Worm (Caenorhabditis elegans) whole organism, L4 larva: ENCODE data around the gene str-232.

Experiments
- F37D6.2 ChIP-seq: sonication (generic microtip); optimal IDR thresholded peaks from 2 replicates; lab custom pipeline; 2016; ENCODE audit warnings: mild to moderate bottlenecking, missing genetic modification characterization, missing compliant biosample characterization
- Y5F2A.4 ChIP-seq: fragments of 200-800 bp; sonication (Bioruptor generic); optimal IDR thresholded peaks from 2 replicates; lab custom pipeline; 2018; ENCODE audit warnings: mild to moderate bottlenecking, missing genetic modification characterization, missing compliant biosample characterization
- aha-1 ChIP-seq: fragments of 150-350 bp; peaks from one replicate; lab custom pipeline; 2014; ENCODE audit warnings: missing biosample characterization, missing genetic modification characterization
- aly-2 ChIP-seq: sonication (generic microtip); optimal IDR thresholded peaks from 2 replicates; lab custom pipeline; 2018; ENCODE audit warnings: missing biosample characterization, missing genetic modification characterization
- arid-1 ChIP-seq: fragments of 200-800 bp; sonication (Bioruptor generic); conservative IDR thresholded peaks from 2 replicates; pipeline ENCODE4 v1.3.6; 2022; ENCODE audit warnings: missing genetic modification reagents, missing genetic modification characterization, missing compliant biosample characterization
- attf-4 ChIP-seq: sonication (generic microtip); optimal IDR thresholded peaks from 3 replicates; lab custom pipeline; 2017; ENCODE audit warnings: missing biosample characterization, missing genetic modification characterization
- ceh-28 ChIP-seq: fragments of 150-350 bp; optimal IDR thresholded peaks from 2 replicates; lab custom pipeline; 2014; ENCODE audit warnings: missing biosample characterization, missing genetic modification reagents, missing genetic modification characterization
- ceh-44 ChIP-seq: fragments of 200-800 bp; sonication (Bioruptor generic); IDR thresholded peaks from 2 replicates; pipeline ENCODE4 v1.3.6; 2022; ENCODE audit warnings: missing genetic modification reagents, missing genetic modification characterization, missing compliant biosample characterization
- daf-16 ChIP-seq, 3 experiments: sonication (generic microtip); optimal IDR thresholded peaks; 2 replicates each; lab custom pipeline; 2016 to 2017; ENCODE audit warnings: missing genetic modification characterization in 3 of 3, missing genetic modification reagents in 3 of 3, mild to moderate bottlenecking in 2 of 3, missing compliant biosample characterization in 2 of 3, missing biosample characterization in 1 of 3, moderate library complexity in 1 of 3
- daf-19 ChIP-seq: fragments of 200-800 bp; sonication (Bioruptor generic); conservative IDR thresholded peaks from 2 replicates; pipeline ENCODE4 v1.3.6; 2022; ENCODE audit warnings: missing genetic modification characterization, missing compliant biosample characterization
- daf-8 ChIP-seq: fragments of 200-800 bp; sonication (Bioruptor generic); IDR thresholded peaks from 2 replicates; pipeline ENCODE4 v1.3.6; 2022; ENCODE audit warnings: missing genetic modification characterization, missing compliant biosample characterization
- dmd-6 ChIP-seq: fragments of 200-800 bp; sonication (Bioruptor generic); IDR thresholded peaks from 2 replicates; pipeline ENCODE4 v1.3.6; 2022; ENCODE audit warnings: missing genetic modification reagents, missing genetic modification characterization, missing compliant biosample characterization
- dpl-1 ChIP-seq: fragments of 150-350 bp; optimal IDR thresholded peaks from 2 replicates; lab custom pipeline; 2014; ENCODE audit warnings: missing biosample characterization, missing genetic modification reagents, missing genetic modification characterization
- dve-1 ChIP-seq: sonication (generic microtip); optimal IDR thresholded peaks from 2 replicates; lab custom pipeline; 2017; ENCODE audit warnings: antibody characterized with exemption, mild to moderate bottlenecking, missing genetic modification characterization, missing compliant biosample characterization; ENCODE audit not compliant: insufficient read depth
- egl-43 ChIP-seq: fragments of 200-800 bp; sonication (Bioruptor generic); IDR thresholded peaks from 2 replicates; pipeline ENCODE4 v1.3.6; 2022; ENCODE audit warnings: missing genetic modification reagents, missing genetic modification characterization, missing compliant biosample characterization
- hif-1 ChIP-seq, 2 experiments: sonication (generic microtip); optimal IDR thresholded peaks; 2 replicates each; lab custom pipeline; 2016 to 2017; ENCODE audit warnings: missing compliant biosample characterization in 2 of 2, missing genetic modification characterization in 2 of 2, missing genetic modification reagents in 2 of 2, missing genotype in 2 of 2, mild to moderate bottlenecking in 1 of 2
- hlh-11 ChIP-seq: fragments of 200-800 bp; sonication (Bioruptor generic); optimal IDR thresholded peaks from 2 replicates; lab custom pipeline; 2018; ENCODE audit warnings: mild to moderate bottlenecking, missing genetic modification characterization, missing compliant biosample characterization
- hlh-30 ChIP-seq: sonication (generic microtip); optimal IDR thresholded peaks from 2 replicates; lab custom pipeline; 2017; ENCODE audit warnings: antibody characterized with exemption, mild to moderate bottlenecking, missing genetic modification characterization, missing compliant biosample characterization; ENCODE audit not compliant: insufficient read depth
- lin-1 ChIP-seq: fragments of 200-800 bp; sonication (Bioruptor generic); IDR thresholded peaks from 2 replicates; pipeline ENCODE4 v1.3.6; 2022; ENCODE audit warnings: missing genetic modification reagents, missing genetic modification characterization, missing compliant biosample characterization
- lin-13 ChIP-seq: fragments of 150-350 bp; optimal IDR thresholded peaks from 2 replicates; lab custom pipeline; 2014; ENCODE audit warnings: missing biosample characterization, missing genetic modification reagents, missing genetic modification characterization
- lin-15B ChIP-seq: fragments of 150-350 bp; sonication (generic microtip); optimal IDR thresholded peaks from 3 replicates; lab custom pipeline; 2014; ENCODE audit warnings: missing biosample characterization, missing genetic modification characterization
- mdl-1 ChIP-seq, 2 experiments: fragments of 150-350 bp in 1 of 2; sonication (generic microtip) in 1 of 2; optimal IDR thresholded peaks; 2 replicates each; lab custom pipeline; 2014 to 2017; ENCODE audit warnings: missing biosample characterization in 2 of 2, missing genetic modification characterization in 2 of 2
- mep-1 ChIP-seq: fragments of 150-350 bp; sonication (generic microtip); optimal IDR thresholded peaks from 3 replicates; lab custom pipeline; 2014; ENCODE audit warnings: missing biosample characterization, missing genetic modification characterization
- nhr-237 ChIP-seq: sonication (generic microtip); optimal IDR thresholded peaks from 2 replicates; lab custom pipeline; 2017; ENCODE audit warnings: missing biosample characterization, missing genetic modification characterization
- nhr-25 ChIP-seq: sonication (generic microtip); optimal IDR thresholded peaks from 2 replicates; lab custom pipeline; 2017; ENCODE audit warnings: missing genetic modification characterization, mild to moderate bottlenecking, missing compliant biosample characterization, antibody characterized with exemption, moderate library complexity, borderline replicate concordance; ENCODE audit not compliant: insufficient read depth
- nhr-28 ChIP-seq: fragments of 150-350 bp; optimal IDR thresholded peaks from 2 replicates; lab custom pipeline; 2014; ENCODE audit warnings: missing biosample characterization, missing genetic modification characterization
- nhr-41 ChIP-seq: fragments of 200-800 bp; sonication (Bioruptor generic); IDR thresholded peaks from 2 replicates; pipeline ENCODE4 v1.3.6; 2022; ENCODE audit warnings: missing genetic modification reagents, missing genetic modification characterization, missing compliant biosample characterization
- nhr-48 ChIP-seq: sonication (generic microtip); optimal IDR thresholded peaks from 2 replicates; lab custom pipeline; 2016; ENCODE audit warnings: mild to moderate bottlenecking, missing genetic modification characterization, missing compliant biosample characterization
- nhr-77 ChIP-seq: fragments of 150-350 bp; optimal IDR thresholded peaks from 2 replicates; lab custom pipeline; 2014; ENCODE audit warnings: missing biosample characterization, missing genetic modification characterization
- php-3 ChIP-seq: fragments of 200-800 bp; sonication (Bioruptor generic); IDR thresholded peaks from 2 replicates; pipeline ENCODE4 v1.3.6; 2022; ENCODE audit warnings: missing genetic modification reagents, missing genetic modification characterization, missing compliant biosample characterization
- pqm-1 ChIP-seq: sonication (generic microtip); optimal IDR thresholded peaks from 2 replicates; lab custom pipeline; 2017; ENCODE audit warnings: missing biosample characterization, missing genetic modification characterization
- rbr-2 ChIP-seq: sonication (generic microtip); optimal IDR thresholded peaks from 2 replicates; lab custom pipeline; 2016; ENCODE audit warnings: missing genotype, missing genetic modification characterization, missing compliant biosample characterization
- saeg-2 ChIP-seq: fragments of 200-800 bp; sonication (Bioruptor generic); IDR thresholded peaks from 2 replicates; pipeline ENCODE4 v1.3.6; 2022; ENCODE audit warnings: missing genetic modification reagents, missing genetic modification characterization, missing compliant biosample characterization
- set-16 ChIP-seq: fragments of 200-800 bp; sonication (Bioruptor generic); IDR thresholded peaks from 2 replicates; pipeline ENCODE4 v1.3.6; 2022; ENCODE audit warnings: missing genetic modification reagents, missing genetic modification characterization, missing compliant biosample characterization
- snpc-1.2 ChIP-seq: fragments of 200-800 bp; sonication (Bioruptor generic); IDR thresholded peaks from 2 replicates; pipeline ENCODE4 v1.3.6; 2022; ENCODE audit warnings: missing genetic modification reagents, missing genetic modification characterization, missing compliant biosample characterization
- spr-3 ChIP-seq: fragments of 200-800 bp; sonication (Bioruptor generic); optimal IDR thresholded peaks from 2 replicates; lab custom pipeline; 2018; ENCODE audit warnings: mild to moderate bottlenecking, missing genetic modification characterization, missing compliant biosample characterization
- tag-97 ChIP-seq: fragments of 200-800 bp; sonication (Bioruptor generic); IDR thresholded peaks from 2 replicates; pipeline ENCODE4 v1.3.6; 2022; ENCODE audit warnings: missing genetic modification characterization, missing compliant biosample characterization
- tra-1 ChIP-seq: fragments of 200-800 bp; sonication (Bioruptor generic); IDR thresholded peaks from 2 replicates; pipeline ENCODE4 v1.3.6; 2022; ENCODE audit warnings: missing genetic modification reagents, missing genetic modification characterization, missing compliant biosample characterization
- unc-39 ChIP-seq: sonication (generic microtip); optimal IDR thresholded peaks from 2 replicates; lab custom pipeline; 2017; ENCODE audit warnings: missing biosample characterization, missing genetic modification characterization
- unc-62 ChIP-seq, 3 experiments: fragments of 150-350 bp in 1 of 3; sonication (generic microtip); optimal IDR thresholded peaks in 2 of 3; peaks in 1 of 3; 1 replicate in 1 of 3; 2 replicates in 2 of 3; lab custom pipeline; 2014 to 2017; ENCODE audit warnings: missing biosample characterization in 3 of 3, missing genetic modification characterization in 3 of 3, missing genetic modification reagents in 3 of 3, missing genotype in 1 of 3

The str-232 gene

DNA sequence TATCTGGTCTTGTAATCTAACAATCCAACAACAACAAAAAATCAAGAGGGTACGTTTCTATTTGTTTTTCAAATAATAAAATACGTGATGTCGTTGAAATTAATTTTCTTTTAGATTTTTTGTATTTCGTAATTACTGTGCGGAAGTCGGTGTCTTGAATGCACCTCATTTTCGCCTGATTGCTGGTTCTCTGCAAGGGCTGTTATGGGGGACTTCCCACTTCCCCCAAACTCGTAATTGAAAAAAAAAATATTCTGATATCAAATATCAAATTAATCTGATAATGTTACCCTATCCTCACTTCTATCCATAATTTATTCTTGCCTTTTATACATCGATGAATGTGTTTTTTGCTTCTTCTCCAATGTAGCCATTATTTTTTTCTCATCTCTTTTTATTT is 27.5 kb downstream of the str-232 start, which contains the start of gene F36G9.15:
F36G9.15 (minus strand) TSS at position 101 of the 400 bp plus-strand sequence.
- TF ChIP-seq daf-19: no peak
- TF ChIP-seq tag-97: no peak
- TF ChIP-seq aha-1: peak; percentile 15
- TF ChIP-seq nhr-25 (tag; lab: Kevin White, UChicago): no peak
- TF ChIP-seq aly-2 (tag; lab: Kevin White, UChicago): no peak
- TF ChIP-seq nhr-41: no peak
- TF ChIP-seq saeg-2 (GFP tag; lab: Robert Waterston, UW): no peak
- no peak for TF ChIP-seq rbr-2

ce11 chrV:15982733-15983344 is 32.7 kb downstream of the str-232 start, which contains the start of the genes fbxa-99 and F36G9.13:
Gene fbxa-99 (minus strand): TSS chrV:15982854.
Gene F36G9.13 (plus strand): TSS chrV:15983294.
- TF ChIP-seq unc-62 (GFP tag; optimal IDR thresholded peaks at IDR 0.05 in 1 of 2; lab: Kevin White, UChicago): no peak
- TF ChIP-seq unc-62 (tag; optimal IDR thresholded peaks at IDR 0.05; lab: Kevin White, UChicago): no peak
- TF ChIP-seq lin-13 (GFP tag; lab: Kevin White, UChicago): peak; percentile 22
- TF ChIP-seq egl-43 (GFP tag; lab: Robert Waterston, UW): no peak
- TF ChIP-seq ceh-28 (tag; lab: Kevin White, UChicago): no peak
- TF ChIP-seq nhr-237 (tag; lab: Kevin White, UChicago): no peak
- TF ChIP-seq daf-16 (GFP tag; optimal IDR thresholded peaks at IDR 0.05; lab: Kevin White, UChicago): no peak
- peak; percentile 72 for TF ChIP-seq daf-16 (tag; optimal IDR thresholded peaks at IDR 0.05; lab: Kevin White, UChicago)
- no peak for TF ChIP-seq Y5F2A.4 (GFP tag; lab: Kevin White, UChicago)
- peak; percentile 21 for TF ChIP-seq nhr-77 (tag; lab: Kevin White, UChicago)
- TF ChIP-seq nhr-41: no peak
- TF ChIP-seq nhr-28 (tag; lab: Kevin White, UChicago): peak; percentile 48
- TF ChIP-seq dmd-6: peak; percentile 41
- TF ChIP-seq mdl-1 (tag; optimal IDR thresholded peaks at IDR 0.05; lab: Kevin White, UChicago): no peak
- TF ChIP-seq hif-1 (tag; optimal IDR thresholded peaks at IDR 0.05; lab: Kevin White, UChicago): no peak
- no peak for TF ChIP-seq hlh-30
- no peak for TF ChIP-seq nhr-48 (tag; lab: Kevin White, UChicago)
- TF ChIP-seq hlh-11 (tag; lab: Kevin White, UChicago): peak; percentile 21
- TF ChIP-seq arid-1 (GFP tag; lab: Robert Waterston, UW): no peak
- TF ChIP-seq pqm-1 (tag; lab: Kevin White, UChicago): peak; percentile 34
- no peak for TF ChIP-seq F37D6.2 (tag; lab: Kevin White, UChicago)

- TF ChIP-seq nhr-77 (tag; lab: Kevin White, UChicago) (peak; percentile 61), php-3 (GFP tag; lab: Robert Waterston, UW) (peak; percentile 66), daf-8 (GFP tag; lab: Robert Waterston, UW) (no peak), ceh-44 (GFP tag; lab: Robert Waterston, UW) (no peak), tra-1 (GFP tag; lab: Robert Waterston, UW) (0 out of 2 replicates have a peak, but pooled peaks have one; percentile 58), snpc-1.2 (no peak), dmd-6 (peak; percentile 96), lin-15B (tag; lab: Kevin White, UChicago) (no peak), dpl-1 (GFP tag; lab: Kevin White, UChicago) (no peak), mep-1 (tag; lab: Kevin White, UChicago) (no peak), mdl-1 (tag; optimal IDR thresholded peaks at IDR 0.05; lab: Kevin White, UChicago) (no peak), pqm-1 (tag; lab: Kevin White, UChicago) (peak; percentile 90), spr-3 (GFP tag; lab: Kevin White, UChicago) (no peak), dve-1 (tag; lab: Kevin White, UChicago) (no peak), attf-4 (no peak), Y5F2A.4 (GFP tag; lab: Kevin White, UChicago) (no peak), set-16 (GFP tag; lab: Robert Waterston, UW) (no peak), nhr-48 (tag; lab: Kevin White, UChicago) (peak; percentile 16), lin-1 (GFP tag; lab: Robert Waterston, UW) (no peak), unc-39 (tag; lab: Kevin White, UChicago) (no peak)
These were observed 37.3 kb downstream of the str-232 start, which contains the start of gene oac-20 for ce11 chrV:15978232-15978764. Gene oac-20 (plus strand): TSS chrV:15978714.
